Fruit fly (Drosophila melanogaster) whole organism, embryonic: Measurements from ENCODE around the gene CG14022.

Experiments
- CG10979 ChIP-seq: fragments of 200-800 bp; sonication (Bioruptor generic); optimal IDR thresholded peaks from 2 replicates; lab custom pipeline; 2018; ENCODE audit warnings: missing biosample characterization, mild to moderate bottlenecking, missing genetic modification characterization, moderate library complexity
- CG12155 ChIP-seq: fragments of 200-800 bp; sonication (Bioruptor generic); optimal IDR thresholded peaks from 3 replicates; lab custom pipeline; 2016; ENCODE audit warnings: missing biosample characterization, missing genetic modification characterization
- CG16779 ChIP-seq: fragments of 200-800 bp; sonication (Bioruptor generic); IDR thresholded peaks from 2 replicates; pipeline ENCODE4 v1.3.6; 2022; ENCODE audit warnings: missing biosample characterization, missing genetic modification characterization
- CG30020 ChIP-seq: fragments of 200-800 bp; optimal IDR thresholded peaks from 2 replicates; lab custom pipeline; 2019; ENCODE audit warnings: missing biosample characterization, mild to moderate bottlenecking, missing genetic modification characterization, moderate library complexity
- CG31224 ChIP-seq: fragments of 200-800 bp; sonication (Bioruptor generic); IDR thresholded peaks from 2 replicates; pipeline ENCODE4 v1.3.6; 2022; ENCODE audit warnings: missing biosample characterization, missing genetic modification characterization
- CG3163 ChIP-seq: fragments of 200-800 bp; sonication (Bioruptor generic); optimal IDR thresholded peaks from 3 replicates; lab custom pipeline; 2016; ENCODE audit warnings: missing biosample characterization, missing genetic modification characterization
- CG3847 ChIP-seq: fragments of 200-800 bp; sonication (Bioruptor generic); IDR thresholded peaks from 2 replicates; pipeline ENCODE4 v1.3.6; 2022; ENCODE audit warnings: missing biosample characterization, missing genetic modification characterization
- CG42726 ChIP-seq: fragments of 200-800 bp; sonication (Bioruptor generic); IDR thresholded peaks from 2 replicates; pipeline ENCODE4 v1.3.6; 2022; ENCODE audit warnings: missing biosample characterization, missing genetic modification characterization; ENCODE audit not compliant: partially characterized antibody
- CG4282 ChIP-seq: fragments of 200-800 bp; sonication (Bioruptor generic); optimal IDR thresholded peaks from 2 replicates; lab custom pipeline; 2016; ENCODE audit warnings: missing biosample characterization, missing genetic modification characterization
- CG43689 ChIP-seq: fragments of 200-800 bp; sonication (Bioruptor generic); IDR thresholded peaks from 2 replicates; pipeline ENCODE4 v1.3.6; 2022; ENCODE audit warnings: missing biosample characterization, missing genetic modification characterization
- CG8924 ChIP-seq: fragments of 200-800 bp; optimal IDR thresholded peaks from 3 replicates; lab custom pipeline; 2019; ENCODE audit warnings: missing biosample characterization, mild to moderate bottlenecking, missing genetic modification characterization, moderate library complexity
- CG9609 ChIP-seq: fragments of 200-800 bp; sonication (Bioruptor generic); optimal IDR thresholded peaks from 3 replicates; lab custom pipeline; 2016; ENCODE audit warnings: missing biosample characterization, missing genetic modification characterization
- CkIIα-i1 ChIP-seq: fragments of 200-800 bp; sonication (Bioruptor generic); IDR thresholded peaks from 2 replicates; pipeline ENCODE4 v1.3.6; 2022; ENCODE audit warnings: missing biosample characterization, missing genetic modification characterization
- Dbx ChIP-seq: fragments of 200-800 bp; sonication (Bioruptor generic); IDR thresholded peaks from 3 replicates; pipeline ENCODE4 v1.3.6; 2022; ENCODE audit warnings: missing biosample characterization, missing genetic modification characterization
- Dp ChIP-seq: fragments of 200-800 bp; sonication (Bioruptor generic); optimal IDR thresholded peaks from 2 replicates; lab custom pipeline; 2018; ENCODE audit warnings: missing biosample characterization, mild to moderate bottlenecking, missing genetic modification characterization, moderate library complexity
- E2f1 ChIP-seq: fragments of 200-800 bp; sonication (Bioruptor generic); IDR thresholded peaks from 2 replicates; pipeline ENCODE4 v1.3.6; 2022; ENCODE audit warnings: missing biosample characterization, missing genetic modification characterization
- Ets65A ChIP-seq: fragments of 200-800 bp; sonication (Bioruptor generic); peaks from one replicate; lab custom pipeline; 2016; ENCODE audit warnings: missing biosample characterization, missing genetic modification characterization
- Ets97D ChIP-seq: fragments of 200-800 bp; sonication (Bioruptor generic); optimal IDR thresholded peaks from 3 replicates; lab custom pipeline; 2016; ENCODE audit warnings: missing biosample characterization, missing genetic modification characterization
- HmgD ChIP-seq: fragments of 200-800 bp; sonication (Bioruptor generic); optimal IDR thresholded peaks from 3 replicates; lab custom pipeline; 2016; ENCODE audit warnings: missing biosample characterization, missing genetic modification characterization
- HmgZ ChIP-seq: fragments of 200-800 bp; sonication (Bioruptor generic); optimal IDR thresholded peaks from 2 replicates; lab custom pipeline; 2018; ENCODE audit warnings: missing biosample characterization, mild to moderate bottlenecking, missing genetic modification characterization
- Med ChIP-seq: fragments of 200-800 bp; sonication (Bioruptor generic); peaks from one replicate; lab custom pipeline; 2016; ENCODE audit warnings: missing biosample characterization, missing genetic modification characterization, mild to moderate bottlenecking, inconsistent platforms, moderate library complexity
- Myb ChIP-seq: fragments of 200-800 bp; sonication (Bioruptor generic); optimal IDR thresholded peaks from 2 replicates; lab custom pipeline; 2016; ENCODE audit warnings: missing biosample characterization, missing genetic modification characterization
- Sin3A ChIP-seq: fragments of >200 bp; optimal IDR thresholded peaks from 2 replicates; lab custom pipeline; 2018
- Six4 ChIP-seq: fragments of 200-800 bp; sonication (Bioruptor generic); optimal IDR thresholded peaks from 2 replicates; lab custom pipeline; 2016; ENCODE audit warnings: missing biosample characterization, missing genetic modification characterization
- Spps ChIP-seq: fragments of 200-800 bp; sonication (Bioruptor generic); optimal IDR thresholded peaks from 2 replicates; lab custom pipeline; 2018; ENCODE audit warnings: missing biosample characterization, mild to moderate bottlenecking, missing genetic modification characterization
- Trl ChIP-seq, 3 experiments: fragments of >200 bp in 2 of 3; fragments of 200-800 bp in 1 of 3; sonication (Bioruptor generic) in 1 of 3; optimal IDR thresholded peaks; 2 replicates in 1 of 3; 3 replicates in 2 of 3; lab custom pipeline; 2016 to 2017; ENCODE audit warnings: missing biosample characterization in 1 of 3, missing genetic modification characterization in 1 of 3
- ap ChIP-seq: fragments of 200-800 bp; sonication (Bioruptor generic); IDR thresholded peaks from 2 replicates; pipeline ENCODE4 v1.3.6; 2022; ENCODE audit warnings: missing biosample characterization, missing genetic modification characterization
- chm ChIP-seq: fragments of 200-800 bp; sonication (Bioruptor generic); IDR thresholded peaks from 2 replicates; pipeline ENCODE4 v1.3.6; 2022; ENCODE audit warnings: missing biosample characterization, missing genetic modification characterization
- ci ChIP-seq: fragments of 200-800 bp; sonication (Bioruptor generic); IDR thresholded peaks from 3 replicates; pipeline ENCODE4 v1.3.6; 2022; ENCODE audit warnings: missing biosample characterization, missing genetic modification characterization
- corto ChIP-seq: fragments of 200-800 bp; sonication (Bioruptor generic); optimal IDR thresholded peaks from 2 replicates; lab custom pipeline; 2016; ENCODE audit warnings: missing biosample characterization, mild to moderate bottlenecking, missing genetic modification characterization, moderate library complexity
- cwo ChIP-seq: fragments of 200-800 bp; sonication (Bioruptor generic); optimal IDR thresholded peaks from 3 replicates; lab custom pipeline; 2017; ENCODE audit warnings: missing biosample characterization, missing genetic modification characterization, mild to moderate bottlenecking, moderate library complexity, missing genetic modification reagents
- da ChIP-seq: fragments of 200-800 bp; sonication (Bioruptor generic); optimal IDR thresholded peaks from 2 replicates; lab custom pipeline; 2016; ENCODE audit warnings: missing biosample characterization, missing genetic modification characterization
- dan ChIP-seq: fragments of 200-800 bp; sonication (Bioruptor generic); IDR thresholded peaks from 2 replicates; pipeline ENCODE4 v1.3.6; 2022; ENCODE audit warnings: missing biosample characterization, missing genetic modification characterization
- dmrt99B ChIP-seq: fragments of 200-800 bp; sonication (Bioruptor generic); optimal IDR thresholded peaks from 2 replicates; lab custom pipeline; 2018; ENCODE audit warnings: missing biosample characterization, mild to moderate bottlenecking, missing genetic modification characterization, moderate library complexity
- fu2 ChIP-seq: fragments of 200-800 bp; sonication (Bioruptor generic); optimal IDR thresholded peaks from 2 replicates; lab custom pipeline; 2016; ENCODE audit warnings: missing biosample characterization, missing genetic modification characterization
- gcm ChIP-seq: fragments of 200-800 bp; sonication (Bioruptor generic); optimal IDR thresholded peaks from 2 replicates; lab custom pipeline; 2019; ENCODE audit warnings: missing biosample characterization, mild to moderate bottlenecking, missing genetic modification characterization, moderate library complexity
- kay ChIP-seq: fragments of 200-800 bp; sonication (Bioruptor generic); optimal IDR thresholded peaks from 2 replicates; lab custom pipeline; 2016; ENCODE audit warnings: missing biosample characterization, missing genetic modification characterization
- lilli ChIP-seq: fragments of 200-800 bp; sonication (Bioruptor generic); optimal IDR thresholded peaks from 3 replicates; lab custom pipeline; 2016; ENCODE audit warnings: missing biosample characterization, missing genetic modification characterization
- pros ChIP-seq: fragments of 200-800 bp; sonication (Bioruptor generic); optimal IDR thresholded peaks from 3 replicates; lab custom pipeline; 2019; ENCODE audit warnings: missing biosample characterization, mild to moderate bottlenecking, missing genetic modification characterization, moderate library complexity
- row ChIP-seq: fragments of 200-800 bp; sonication (Bioruptor generic); IDR thresholded peaks from 3 replicates; pipeline ENCODE4 v1.3.6; 2022; ENCODE audit warnings: missing biosample characterization, missing genetic modification characterization
- schlank ChIP-seq: fragments of 200-800 bp; sonication (Bioruptor generic); optimal IDR thresholded peaks from 2 replicates; lab custom pipeline; 2018; ENCODE audit warnings: missing biosample characterization, mild to moderate bottlenecking, missing genetic modification characterization
- scrt ChIP-seq: fragments of 200-800 bp; sonication (Bioruptor generic); optimal IDR thresholded peaks from 2 replicates; lab custom pipeline; 2018; ENCODE audit warnings: missing biosample characterization, mild to moderate bottlenecking, missing genetic modification characterization, moderate library complexity
- sd ChIP-seq: fragments of 200-800 bp; sonication (Bioruptor generic); optimal IDR thresholded peaks from 3 replicates; lab custom pipeline; 2018; ENCODE audit warnings: missing biosample characterization, mild to moderate bottlenecking, missing genetic modification characterization, moderate library complexity
- sens ChIP-seq: fragments of 200-800 bp; sonication (Bioruptor generic); peaks from one replicate; lab custom pipeline; 2016; ENCODE audit warnings: missing biosample characterization, missing genetic modification characterization
- ttk ChIP-seq: fragments of 200-800 bp; sonication (Bioruptor generic); IDR thresholded peaks from 2 replicates; pipeline ENCODE4 v2.1.2; 2022; ENCODE audit warnings: missing biosample characterization, missing genetic modification characterization
- unc-4 ChIP-seq: fragments of 200-800 bp; sonication (Bioruptor generic); IDR thresholded peaks from 2 replicates; pipeline ENCODE4 v1.3.6; 2022; ENCODE audit warnings: missing biosample characterization, missing genetic modification characterization; ENCODE audit not compliant: partially characterized antibody
- wek ChIP-seq: fragments of 200-800 bp; sonication (Bioruptor generic); optimal IDR thresholded peaks from 3 replicates; lab custom pipeline; 2018; ENCODE audit warnings: missing biosample characterization, mild to moderate bottlenecking, missing genetic modification characterization, moderate library complexity

The CG14022 gene

DNA sequence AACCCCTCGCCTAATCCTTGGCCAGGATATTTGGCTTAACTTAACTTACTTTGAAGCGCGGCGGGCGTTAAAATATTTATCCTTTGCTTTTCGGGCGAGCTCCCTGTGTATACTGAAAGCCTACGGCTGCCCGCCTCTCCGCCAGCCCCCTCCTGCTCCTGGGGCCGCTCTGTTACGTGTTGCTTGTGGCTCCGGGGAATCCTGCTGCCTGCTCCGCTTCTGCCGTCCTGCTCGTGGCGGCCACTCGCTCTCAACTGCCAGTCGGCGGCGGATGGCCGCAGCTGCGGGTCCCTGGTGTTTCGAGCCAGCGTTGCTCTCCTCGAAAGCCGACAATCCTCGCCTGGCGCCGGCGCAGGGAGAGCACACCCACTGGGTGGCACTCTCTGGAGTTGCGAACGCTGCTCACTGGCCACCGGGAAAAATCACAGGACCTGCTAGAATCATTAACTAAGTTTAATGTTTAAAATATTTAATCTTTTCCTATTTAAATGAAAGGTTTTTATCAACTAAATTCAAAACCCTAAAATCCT is 14.0 kb downstream of the CG14022 start, which contains the start of gene CG14024 (continued):
- TF ChIP-seq CG8924 (no peak), Six4 (GFP tag; lab: Kevin White, UChicago) (no peak), Dbx (peak; percentile 42; the same call in 1 of the 3 replicates), row (GFP tag; lab: Robert Waterston, UW) (0 out of 3 replicates have a peak, but pooled peaks have one; percentile 6), CG42726 (GFP tag; lab: Robert Waterston, UW) (peak; percentile 32; the same call in 1 of the 2 replicates), CG16779 (GFP tag; lab: Robert Waterston, UW) (peak; percentile 96), unc-4 (GFP tag; lab: Robert Waterston, UW) (0 out of 2 replicates have a peak, but pooled peaks have one; percentile 14), Trl (optimal IDR thresholded peaks at IDR 0.05; lab: Kevin White, UChicago) (peak in 1 of 2 experiments; percentile 18), Trl (GFP tag; optimal IDR thresholded peaks at IDR 0.05; lab: Kevin White, UChicago) (peak; percentile 14)

DNA sequence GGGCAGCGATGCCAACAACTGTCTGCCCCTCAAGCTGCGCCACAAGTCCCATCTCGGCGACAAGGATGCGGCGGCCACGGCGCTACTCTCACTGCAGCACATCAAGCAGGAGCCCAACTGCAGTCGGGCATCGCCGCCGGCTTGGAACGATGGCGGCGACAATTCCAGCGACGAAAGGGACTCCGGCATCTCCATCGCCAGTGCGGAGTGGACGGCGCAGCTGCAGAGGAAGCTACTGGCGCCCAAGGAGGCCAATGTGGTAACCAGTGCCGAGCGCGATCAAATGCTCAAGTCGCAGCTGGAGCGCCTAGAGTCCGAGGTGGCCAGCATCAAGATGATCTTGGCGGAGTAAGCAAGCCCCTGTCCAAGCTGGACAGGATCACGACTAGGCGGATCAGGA is 19.3 kb downstream of the CG14022 start:
- TF ChIP-seq sens (GFP tag; lab: Kevin White, UChicago) = peak; percentile 35
- TF ChIP-seq CG31224 (GFP tag; lab: Robert Waterston, UW) = no peak
- no peak for TF ChIP-seq Spps (tag; lab: Kevin White, UChicago)
- no peak for TF ChIP-seq CG30020 (tag; lab: Kevin White, UChicago)
- no peak for TF ChIP-seq corto (GFP tag; lab: Kevin White, UChicago)
- no peak for TF ChIP-seq Six4 (GFP tag; lab: Kevin White, UChicago)
- no peak for TF ChIP-seq lilli
- no peak for TF ChIP-seq CG8924
- TF ChIP-seq Med = peak; percentile 39
- no peak for TF ChIP-seq sd
- TF ChIP-seq Dp (GFP tag; lab: Kevin White, UChicago) = no peak
- TF ChIP-seq ci (GFP tag; lab: Robert Waterston, UW) = no peak
- no peak for TF ChIP-seq CG43689 (GFP tag; lab: Robert Waterston, UW)
- TF ChIP-seq Myb (GFP tag; lab: Kevin White, UChicago) = no peak
- no peak for TF ChIP-seq schlank (tag; lab: Kevin White, UChicago)
- no peak for TF ChIP-seq scrt (GFP tag; lab: Kevin White, UChicago)
- TF ChIP-seq CG3847 (GFP tag; lab: Robert Waterston, UW) = no peak
- no peak for TF ChIP-seq CG4282 (GFP tag; lab: Kevin White, UChicago)
- no peak for TF ChIP-seq fu2
- TF ChIP-seq CG12155 (GFP tag; lab: Kevin White, UChicago) = no peak
- no peak for TF ChIP-seq CkIIα-i1 (GFP tag; lab: Robert Waterston, UW)
- peak; percentile 92 for TF ChIP-seq Ets65A (GFP tag; lab: Kevin White, UChicago)
- no peak for TF ChIP-seq dmrt99B (tag; lab: Kevin White, UChicago)
- TF ChIP-seq Sin3A (lab: Kevin White, UChicago) = no peak

DNA sequence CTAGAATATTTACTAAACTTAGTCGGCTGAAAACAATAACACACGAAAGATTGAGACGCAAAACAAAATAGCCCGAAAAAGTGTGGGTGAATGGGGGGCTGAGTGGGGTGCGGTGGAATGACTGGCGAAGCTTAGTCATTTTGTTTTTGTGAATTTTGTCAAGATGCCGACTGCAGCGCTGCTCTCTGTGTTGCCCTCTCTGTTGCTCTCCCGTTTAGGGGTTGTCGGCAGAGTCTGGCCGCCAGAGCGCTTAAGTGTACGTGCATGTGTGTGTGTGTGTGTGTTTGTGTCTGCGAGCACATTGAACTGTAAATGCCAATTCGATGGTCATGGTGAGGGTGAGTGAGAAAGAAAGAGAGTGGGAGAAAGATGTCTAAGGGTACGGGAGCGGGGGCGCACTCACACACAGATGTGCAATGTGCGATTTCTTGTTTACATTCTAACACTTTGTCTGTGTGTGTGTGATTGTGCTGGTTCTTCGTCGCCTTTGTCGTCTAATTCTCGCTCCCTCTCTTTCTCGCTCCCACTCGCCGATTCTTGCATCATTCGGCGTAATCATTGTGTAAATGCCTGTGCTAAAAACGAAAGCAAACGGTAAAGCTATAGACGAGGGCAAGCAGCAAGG is 22.2 kb downstream of the CG14022 start:
- no peak for TF ChIP-seq wek
- peak; percentile 30 for TF ChIP-seq gcm (GFP tag; lab: Kevin White, UChicago)
- TF ChIP-seq ttk (GFP tag; lab: Robert Waterston, UW) = peak; percentile 70
- no peak for TF ChIP-seq Ets97D (GFP tag; lab: Kevin White, UChicago)
- no peak for TF ChIP-seq CG10979 (tag; lab: Kevin White, UChicago)
- peak; percentile 77 for TF ChIP-seq pros (GFP tag; lab: Kevin White, UChicago)
- TF ChIP-seq chm = peak; percentile 19; the same call in 1 of the 2 replicates
- TF ChIP-seq da (GFP tag; lab: Kevin White, UChicago) = no peak
- peak; percentile 1 for TF ChIP-seq CG3163 (GFP tag; lab: Kevin White, UChicago)
- TF ChIP-seq ap (GFP tag; lab: Robert Waterston, UW) = no peak
- no peak for TF ChIP-seq E2f1 (GFP tag; lab: Robert Waterston, UW)
- TF ChIP-seq cwo (GFP tag; lab: Kevin White, UChicago) = peak; percentile 15
- TF ChIP-seq Trl (optimal IDR thresholded peaks at IDR 0.05; lab: Kevin White, UChicago) = peak; percentile 64 to 85
- TF ChIP-seq Trl (GFP tag; optimal IDR thresholded peaks at IDR 0.05; lab: Kevin White, UChicago) = peak; percentile 22
- no peak for TF ChIP-seq CG42726 (GFP tag; lab: Robert Waterston, UW)
- TF ChIP-seq HmgZ = peak; percentile 21
- TF ChIP-seq dan = no peak
- TF ChIP-seq HmgD = peak; percentile 15
- TF ChIP-seq CG9609 (GFP tag; lab: Kevin White, UChicago) = no peak
- TF ChIP-seq kay (GFP tag; lab: Kevin White, UChicago) = peak; percentile 71
- TF ChIP-seq corto (GFP tag; lab: Kevin White, UChicago) = no peak
